Fruit fly (Drosophila melanogaster): ENCODE results near the gene VhaAC39-2.

The VhaAC39-2 gene

DNA sequence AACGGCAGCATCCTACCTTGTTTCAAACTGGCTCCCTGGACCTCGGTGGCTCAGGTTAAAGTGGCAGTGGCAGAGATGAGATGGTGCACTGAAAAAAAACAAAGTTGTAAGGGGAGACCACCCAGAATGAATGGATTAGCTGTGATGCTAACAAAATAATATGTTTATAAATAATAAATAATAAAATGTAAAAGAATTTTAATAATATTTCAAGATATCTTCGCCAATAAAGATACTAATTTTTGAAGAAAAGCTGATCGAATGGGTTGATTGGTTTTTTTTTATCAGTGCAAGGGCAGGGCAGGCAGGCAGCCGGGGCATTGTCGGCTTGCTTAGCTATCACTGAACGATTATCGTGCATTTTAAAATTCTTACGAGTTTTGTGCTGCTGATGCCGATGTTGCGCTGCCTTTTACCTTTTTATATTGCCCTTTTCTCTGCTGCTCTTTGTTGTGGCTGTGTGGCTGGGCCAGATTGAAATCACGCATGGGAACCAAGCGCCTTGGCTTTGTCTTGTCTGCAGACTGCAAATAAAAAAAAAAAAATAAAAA lies 10.0 kb downstream of the VhaAC39-2 start (continued):
- no peak for TF ChIP-seq Fer3 (tag; optimal IDR thresholded peaks at IDR 0.05)
- TF ChIP-seq CG4617 (GFP tag; optimal IDR thresholded peaks at IDR 0.05; ENCODE audit: borderline replicate concordance), result no peak
- no peak for TF ChIP-seq Pdp1 (GFP tag; optimal IDR thresholded peaks at IDR 0.05)
- no peak for TF ChIP-seq dm (GFP tag; optimal IDR thresholded peaks at IDR 0.05)
- peak; percentile 45 for TF ChIP-seq gsb-n (tag; optimal IDR thresholded peaks at IDR 0.05)
- peak; percentile 15 for TF ChIP-seq Usf (GFP tag; optimal IDR thresholded peaks at IDR 0.05)
- TF ChIP-seq Atf-2 (GFP tag; optimal IDR thresholded peaks at IDR 0.05), result no peak
- no peak for TF ChIP-seq Rx (GFP tag; IDR thresholded peaks at IDR 0.05)
- TF ChIP-seq CG13624 (GFP tag; optimal IDR thresholded peaks at IDR 0.05), result no peak
- TF ChIP-seq pfk (GFP tag; optimal IDR thresholded peaks at IDR 0.05), result no peak
- peak; percentile 31 for TF ChIP-seq odd (GFP tag; optimal IDR thresholded peaks at IDR 0.05)
- TF ChIP-seq CG11085 (GFP tag; IDR thresholded peaks at IDR 0.05), result no peak
- TF ChIP-seq CrebB (tag; optimal IDR thresholded peaks at IDR 0.05), result no peak
- TF ChIP-seq CG10147 (GFP tag; optimal IDR thresholded peaks at IDR 0.05), result no peak
- TF ChIP-seq CG31441 (GFP tag; IDR thresholded peaks at IDR 0.05), result peak; percentile 60
- TF ChIP-seq CG16863 (GFP tag; optimal IDR thresholded peaks at IDR 0.05), result no peak
- no peak for TF ChIP-seq hkb (optimal IDR thresholded peaks at IDR 0.05)
- TF ChIP-seq hkb (GFP tag; IDR thresholded peaks at IDR 0.05), result no peak
- TF ChIP-seq zfh2 (GFP tag; optimal IDR thresholded peaks at IDR 0.05), result no peak
- TF ChIP-seq Mad (GFP tag; optimal IDR thresholded peaks at IDR 0.05), result no peak
- TF ChIP-seq zen (tag; optimal IDR thresholded peaks at IDR 0.05), result peak; percentile 53
- no peak for TF ChIP-seq CG7271 (tag; optimal IDR thresholded peaks at IDR 0.05)
- no peak for TF ChIP-seq p53 (GFP tag; optimal IDR thresholded peaks at IDR 0.05)
- no peak for TF ChIP-seq salm (tag; optimal IDR thresholded peaks at IDR 0.05)
- no peak for TF ChIP-seq Chrac-16 (GFP tag; optimal IDR thresholded peaks at IDR 0.05)
- no peak for TF ChIP-seq gcm2 (GFP tag; optimal IDR thresholded peaks at IDR 0.05)
- TF ChIP-seq prd (optimal IDR thresholded peaks at IDR 0.05), result no peak
- TF ChIP-seq prd (GFP tag; IDR thresholded peaks at IDR 0.05), result peak; percentile 55; the same call in 2 of the 3 replicates
- TF ChIP-seq Spps (tag; optimal IDR thresholded peaks at IDR 0.05), result peak; percentile 35
- TF ChIP-seq CG1602 (GFP tag; optimal IDR thresholded peaks at IDR 0.05), result peak; percentile 12
- no peak for TF ChIP-seq CG11247 (GFP tag; IDR thresholded peaks at IDR 0.05)
- TF ChIP-seq CG7556 (GFP tag; optimal IDR thresholded peaks at IDR 0.05), result peak; percentile 47
- peak; percentile 61 for TF ChIP-seq row (GFP tag; IDR thresholded peaks at IDR 0.05)
- TF ChIP-seq cad (GFP tag; optimal IDR thresholded peaks at IDR 0.05), result no peak
- no peak for TF ChIP-seq Hey (tag; optimal IDR thresholded peaks at IDR 0.05)
- no peak for TF ChIP-seq oc (tag; optimal IDR thresholded peaks at IDR 0.05)
- TF ChIP-seq pho (GFP tag; optimal IDR thresholded peaks at IDR 0.05), result no peak
- no peak for TF ChIP-seq CG3838 (GFP tag; optimal IDR thresholded peaks at IDR 0.05)
- no peak for TF ChIP-seq tgo (GFP tag; IDR thresholded peaks at IDR 0.05)
- peak in 1 of 2 experiments; percentile 11 for TF ChIP-seq tll (GFP tag; optimal IDR thresholded peaks at IDR 0.05)
- peak; percentile 19; the same call in 1 of the 2 replicates for TF ChIP-seq Ptx1 (GFP tag; IDR thresholded peaks at IDR 0.05)
- no peak for TF ChIP-seq Dref (GFP tag; IDR thresholded peaks at IDR 0.05)
- no peak for TF ChIP-seq crc (GFP tag; optimal IDR thresholded peaks at IDR 0.05)
- TF ChIP-seq Opbp (GFP tag; IDR thresholded peaks at IDR 0.05; ENCODE audit: partially characterized antibody), result no peak
- no peak for TF ChIP-seq tna (GFP tag; IDR thresholded peaks at IDR 0.05; ENCODE audit: partially characterized antibody)
- no peak for TF ChIP-seq Hsf (GFP tag; optimal IDR thresholded peaks at IDR 0.05)
- TF ChIP-seq NK7.1 (GFP tag; optimal IDR thresholded peaks at IDR 0.05), result no peak
- TF ChIP-seq bowl (GFP tag; IDR thresholded peaks at IDR 0.05), result no peak
- TF ChIP-seq Hmr (GFP tag; optimal IDR thresholded peaks at IDR 0.05), result no peak
- TF ChIP-seq gsb (GFP tag; IDR thresholded peaks at IDR 0.05), result no peak
- no peak for TF ChIP-seq peb (GFP tag; IDR thresholded peaks at IDR 0.05)
- no peak for TF ChIP-seq lilli (GFP tag; optimal IDR thresholded peaks at IDR 0.05)

All from whole organism, embryonic.